Fruit fly (Drosophila melanogaster): ENCODE results near the gene CG13998.

Gene CG13998

DNA sequence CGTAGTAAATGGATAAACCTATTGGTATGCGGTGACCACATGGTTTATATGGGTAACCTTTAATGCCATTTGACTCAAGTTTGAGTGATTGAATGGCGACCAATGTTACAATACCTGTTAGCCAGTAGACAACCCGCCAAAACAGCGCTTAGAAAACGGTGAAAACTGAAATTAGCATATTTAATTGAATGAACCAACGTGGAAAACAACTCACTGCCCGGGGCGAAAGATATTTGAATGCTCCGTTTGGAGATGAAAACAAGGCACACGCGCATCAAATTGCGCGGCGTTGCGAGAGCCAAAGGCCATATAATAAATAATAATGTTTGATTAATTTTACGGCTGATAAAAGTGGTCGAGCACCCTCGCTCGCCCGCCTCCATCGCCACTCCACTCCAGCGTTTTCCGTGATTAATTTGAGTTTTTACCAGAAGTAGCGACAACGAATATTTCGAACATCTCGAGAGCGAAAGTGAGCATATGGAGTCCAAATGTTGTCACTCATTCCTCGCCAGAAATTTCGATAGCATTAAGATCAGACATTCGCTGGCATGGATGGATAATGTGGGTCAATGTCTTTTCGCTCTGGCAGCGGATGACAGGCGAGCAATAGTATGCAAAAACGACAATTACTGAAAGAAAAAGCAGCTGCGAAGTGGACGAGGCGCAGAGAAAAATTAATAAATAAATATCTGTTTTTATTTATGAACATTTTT is 14.6 kb upstream of the CG13998 start:
- TF ChIP-seq Dek (tag; optimal IDR thresholded peaks at IDR 0.05) (no peak), ase (GFP tag; IDR thresholded peaks at IDR 0.05) (no peak), Rfx (GFP tag; IDR thresholded peaks at IDR 0.05) (peak; percentile 6; the same call in 1 of the 2 replicates), exex (tag; optimal IDR thresholded peaks at IDR 0.05) (peak; percentile 40), B-H2 (GFP tag; optimal IDR thresholded peaks at IDR 0.05) (no peak), twi (tag; optimal IDR thresholded peaks at IDR 0.05) (peak; percentile 76), sens (GFP tag) (peak; percentile 46), lab (GFP tag; optimal IDR thresholded peaks at IDR 0.05) (peak; percentile 20), gsb-n (tag; optimal IDR thresholded peaks at IDR 0.05) (peak; percentile 6), Six4 (GFP tag; optimal IDR thresholded peaks at IDR 0.05) (no peak), sd (tag; optimal IDR thresholded peaks at IDR 0.05) (peak; percentile 55), CG12769 (tag; optimal IDR thresholded peaks at IDR 0.05) (peak; percentile 49), lov (optimal IDR thresholded peaks at IDR 0.05) (no peak), lov (GFP tag; IDR thresholded peaks at IDR 0.05) (0 out of 3 replicates have a peak, but pooled peaks have one; percentile 14), crol (GFP tag; IDR thresholded peaks at IDR 0.05) (peak; percentile 42; the same call in 1 of the 2 replicates), Blimp-1 (GFP tag; optimal IDR thresholded peaks at IDR 0.05) (peak; percentile 54), z (GFP tag; IDR thresholded peaks at IDR 0.05) (peak; percentile 87), salm (tag; optimal IDR thresholded peaks at IDR 0.05) (peak; percentile 30), Antp (GFP tag; optimal IDR thresholded peaks at IDR 0.05) (no peak), sug (tag; optimal IDR thresholded peaks at IDR 0.05) (peak; percentile 19), Awh (GFP tag; IDR thresholded peaks at IDR 0.05) (peak; percentile 75), vvl (GFP tag; IDR thresholded peaks at IDR 0.05) (peak; percentile 53; the same call in 1 of the 2 replicates), Med (GFP tag) (peak; percentile 61), so (GFP tag; IDR thresholded peaks at IDR 0.05) (0 out of 3 replicates have a peak, but pooled peaks have one; percentile 11), Hand (GFP tag; optimal IDR thresholded peaks at IDR 0.05) (no peak), CG4424 (GFP tag; optimal IDR thresholded peaks at IDR 0.05) (no peak), Ets97D (GFP tag; optimal IDR thresholded peaks at IDR 0.05) (no peak)

DNA sequence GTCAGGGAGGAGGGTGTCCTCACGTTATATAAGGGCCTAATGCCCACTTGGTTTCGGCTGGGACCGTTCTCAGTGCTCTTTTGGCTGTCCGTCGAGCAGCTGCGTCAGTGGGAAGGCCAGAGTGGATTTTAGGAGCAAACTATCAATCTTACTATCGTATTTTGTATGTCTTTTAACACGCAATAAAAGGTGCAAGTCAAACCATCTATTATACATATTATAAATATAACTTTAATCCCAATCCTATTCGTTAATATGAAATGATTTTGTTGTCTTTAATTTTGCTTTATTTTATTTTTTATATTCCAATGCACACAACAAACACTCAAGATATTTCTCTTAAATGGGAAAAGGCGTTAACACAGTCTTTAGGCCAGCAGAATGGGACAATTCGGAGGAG is 12.9 kb upstream of the CG13998 start, which contains the start of gene Ucp4B:
Gene Ucp4B (plus strand): TSS at position 301 of the 400 bp plus-strand sequence.
- TF ChIP-seq CG14441 (GFP tag; IDR thresholded peaks at IDR 0.05) (no peak), Nf-YC (tag; optimal IDR thresholded peaks at IDR 0.05) (no peak), CG15479 (GFP tag; optimal IDR thresholded peaks at IDR 0.05) (no peak), CG12155 (GFP tag; optimal IDR thresholded peaks at IDR 0.05) (no peak), esg (GFP tag; conservative IDR thresholded peaks at IDR 0.05) (no peak), nerfin-1 (tag; optimal IDR thresholded peaks at IDR 0.05) (no peak), pfk (GFP tag; optimal IDR thresholded peaks at IDR 0.05) (no peak), CG18619 (GFP tag; optimal IDR thresholded peaks at IDR 0.05) (no peak), zen (tag; optimal IDR thresholded peaks at IDR 0.05) (no peak)

All from whole organism, embryonic.